Fruit fly (Drosophila melanogaster) whole organism, embryonic: ENCODE results near the gene Ldaf1.

Experiments used
- Atf-2 ChIP-seq: fragments of 200-800 bp; sonication (Bioruptor generic); optimal IDR thresholded peaks from 2 replicates; lab custom pipeline; 2016; ENCODE audit warnings: missing biosample characterization, missing genetic modification characterization
- CG10274 ChIP-seq: fragments of 200-800 bp; sonication (Bioruptor generic); optimal IDR thresholded peaks from 3 replicates; lab custom pipeline; 2017; ENCODE audit warnings: missing biosample characterization, mild to moderate bottlenecking, missing genetic modification characterization
- CG10654 ChIP-seq: fragments of 200-800 bp; sonication (Bioruptor generic); optimal IDR thresholded peaks from 2 replicates; lab custom pipeline; 2016; ENCODE audit warnings: missing biosample characterization, missing genetic modification characterization
- CG11695 ChIP-seq: fragments of 200-800 bp; sonication (Bioruptor generic); IDR thresholded peaks from 3 replicates; pipeline ENCODE4 v1.3.6; 2022; ENCODE audit warnings: missing biosample characterization, missing genetic modification characterization
- CG11723 ChIP-seq: fragments of 200-800 bp; sonication (Bioruptor generic); optimal IDR thresholded peaks from 2 replicates; lab custom pipeline; 2017; ENCODE audit warnings: missing biosample characterization, mild to moderate bottlenecking, missing genetic modification characterization
- CG12391 ChIP-seq: fragments of 200-800 bp; sonication (Bioruptor generic); optimal IDR thresholded peaks from 3 replicates; lab custom pipeline; 2018; ENCODE audit warnings: missing biosample characterization, mild to moderate bottlenecking, missing genetic modification characterization, moderate library complexity
- CG12659 ChIP-seq: fragments of 200-800 bp; sonication (Bioruptor generic); optimal IDR thresholded peaks from 3 replicates; lab custom pipeline; 2017; ENCODE audit warnings: mild to moderate bottlenecking, missing biosample characterization, missing genetic modification reagents, missing genetic modification characterization
- CG13123 ChIP-seq: fragments of 200-800 bp; sonication (Bioruptor generic); optimal IDR thresholded peaks from 2 replicates; lab custom pipeline; 2016; ENCODE audit warnings: missing biosample characterization, missing genetic modification characterization
- CG14860 ChIP-seq: fragments of 200-800 bp; sonication (Bioruptor generic); IDR thresholded peaks from 3 replicates; pipeline ENCODE4 v1.3.6; 2022; ENCODE audit warnings: missing biosample characterization, missing genetic modification characterization; ENCODE audit not compliant: partially characterized antibody
- CG15696 ChIP-seq: fragments of 200-800 bp; sonication (Bioruptor generic); optimal IDR thresholded peaks from 2 replicates; lab custom pipeline; 2019; ENCODE audit warnings: missing biosample characterization, mild to moderate bottlenecking, missing genetic modification characterization, moderate library complexity
- CG1602 ChIP-seq: fragments of 200-800 bp; sonication (Bioruptor generic); optimal IDR thresholded peaks from 3 replicates; lab custom pipeline; 2016; ENCODE audit warnings: missing biosample characterization, missing genetic modification characterization
- CG17186 ChIP-seq: fragments of 200-800 bp; sonication (Bioruptor generic); optimal IDR thresholded peaks from 3 replicates; lab custom pipeline; 2017; ENCODE audit warnings: missing biosample characterization, missing genetic modification reagents, missing genetic modification characterization
- CG17361 ChIP-seq: fragments of 200-800 bp; sonication (Bioruptor generic); IDR thresholded peaks from 3 replicates; pipeline ENCODE4 v1.3.6; 2022; ENCODE audit warnings: missing biosample characterization, missing genetic modification characterization
- CG17385 ChIP-seq: fragments of 200-800 bp; sonication (Bioruptor generic); optimal IDR thresholded peaks from 3 replicates; lab custom pipeline; 2018; ENCODE audit warnings: missing biosample characterization, mild to moderate bottlenecking, missing genetic modification characterization
- CG1832 ChIP-seq: fragments of 200-800 bp; sonication (Bioruptor generic); optimal IDR thresholded peaks from 2 replicates; lab custom pipeline; 2017; ENCODE audit warnings: missing biosample characterization, mild to moderate bottlenecking, missing genetic modification characterization, inconsistent platforms
- CG18764 ChIP-seq: fragments of 200-800 bp; sonication (Bioruptor generic); optimal IDR thresholded peaks from 3 replicates; lab custom pipeline; 2016; ENCODE audit warnings: missing biosample characterization, missing genetic modification characterization
- CG32767 ChIP-seq: fragments of 200-800 bp; sonication (Bioruptor generic); IDR thresholded peaks from 2 replicates; pipeline ENCODE4 v1.3.6; 2022; ENCODE audit warnings: missing biosample characterization, missing genetic modification characterization
- CG33557 ChIP-seq: fragments of 200-800 bp; sonication (Bioruptor generic); optimal IDR thresholded peaks from 2 replicates; lab custom pipeline; 2019; ENCODE audit warnings: missing biosample characterization, mild to moderate bottlenecking, missing genetic modification characterization, moderate library complexity
- CG3407 ChIP-seq: fragments of 200-800 bp; sonication (Bioruptor generic); optimal IDR thresholded peaks from 2 replicates; lab custom pipeline; 2018; ENCODE audit warnings: missing biosample characterization, mild to moderate bottlenecking, missing genetic modification characterization
- CG6683 ChIP-seq: fragments of 200-800 bp; sonication (Bioruptor generic); optimal IDR thresholded peaks from 2 replicates; lab custom pipeline; 2017; ENCODE audit warnings: missing biosample characterization, mild to moderate bottlenecking, missing genetic modification characterization, missing genetic modification reagents
- CG9437 ChIP-seq: fragments of 200-800 bp; sonication (Bioruptor generic); optimal IDR thresholded peaks from 2 replicates; lab custom pipeline; 2018; ENCODE audit warnings: missing biosample characterization, mild to moderate bottlenecking, missing genetic modification characterization
- CoRest ChIP-seq: fragments of 200-800 bp; sonication (Bioruptor generic); optimal IDR thresholded peaks from 3 replicates; lab custom pipeline; 2018; ENCODE audit warnings: missing biosample characterization, mild to moderate bottlenecking, missing genetic modification characterization, moderate library complexity
- Dip2 ChIP-seq: fragments of 200-800 bp; sonication (Bioruptor generic); IDR thresholded peaks from 2 replicates; pipeline ENCODE4 v1.3.6; 2022; ENCODE audit warnings: missing biosample characterization, missing genetic modification characterization
- Fer1 ChIP-seq: fragments of 200-800 bp; sonication (Bioruptor generic); optimal IDR thresholded peaks from 2 replicates; lab custom pipeline; 2017; ENCODE audit warnings: missing biosample characterization, mild to moderate bottlenecking, missing genetic modification characterization
- H15 ChIP-seq: fragments of 200-800 bp; sonication (Bioruptor generic); IDR thresholded peaks from 3 replicates; pipeline ENCODE4 v1.3.6; 2022; ENCODE audit warnings: missing biosample characterization, missing genetic modification characterization
- HmgD ChIP-seq: fragments of 200-800 bp; sonication (Bioruptor generic); optimal IDR thresholded peaks from 3 replicates; lab custom pipeline; 2016; ENCODE audit warnings: missing biosample characterization, missing genetic modification characterization
- Lim3 ChIP-seq: fragments of 200-800 bp; sonication (Bioruptor generic); IDR thresholded peaks from 2 replicates; pipeline ENCODE4 v1.3.6; 2022; ENCODE audit warnings: missing biosample characterization, missing genetic modification characterization
- Mad ChIP-seq: fragments of 200-800 bp; sonication (Bioruptor generic); optimal IDR thresholded peaks from 2 replicates; lab custom pipeline; 2016; ENCODE audit warnings: missing biosample characterization, missing genetic modification characterization
- Neu2 ChIP-seq: fragments of 200-800 bp; sonication (Bioruptor generic); optimal IDR thresholded peaks from 3 replicates; lab custom pipeline; 2016; ENCODE audit warnings: missing biosample characterization, missing genetic modification characterization, borderline replicate concordance
- Side ChIP-seq: fragments of 200-800 bp; sonication (Bioruptor generic); optimal IDR thresholded peaks from 2 replicates; lab custom pipeline; 2016; ENCODE audit warnings: missing biosample characterization, missing genetic modification characterization
- Sox100B ChIP-seq: fragments of 200-800 bp; sonication (Bioruptor generic); optimal IDR thresholded peaks from 3 replicates; lab custom pipeline; 2018; ENCODE audit warnings: missing biosample characterization, mild to moderate bottlenecking, missing genetic modification characterization
- amos ChIP-seq: fragments of 200-800 bp; sonication (Bioruptor generic); IDR thresholded peaks from 2 replicates; pipeline ENCODE4 v1.3.6; 2022; ENCODE audit warnings: missing biosample characterization, missing genetic modification characterization; ENCODE audit not compliant: partially characterized antibody
- aop ChIP-seq: fragments of 200-800 bp; sonication (Bioruptor generic); IDR thresholded peaks from 2 replicates; pipeline ENCODE4 v1.3.6; 2022; ENCODE audit warnings: missing biosample characterization, missing genetic modification characterization
- cas ChIP-seq: fragments of 200-800 bp; sonication (Bioruptor generic); IDR thresholded peaks from 2 replicates; pipeline ENCODE4 v1.3.6; 2022; ENCODE audit warnings: missing biosample characterization, missing genetic modification characterization
- chif ChIP-seq, 2 experiments: fragments of 200-800 bp; sonication (Bioruptor generic); optimal IDR thresholded peaks; 3 replicates each; lab custom pipeline; 2016; ENCODE audit warnings: missing biosample characterization in 2 of 2, missing genetic modification characterization in 2 of 2
- danr ChIP-seq: fragments of 200-800 bp; sonication (Bioruptor generic); IDR thresholded peaks from 2 replicates; pipeline ENCODE4 v1.3.6; 2022; ENCODE audit warnings: missing biosample characterization, missing genetic modification characterization
- dpn ChIP-seq, 2 experiments: fragments of 200-800 bp; sonication (Bioruptor generic); optimal IDR thresholded peaks; 3 replicates each; lab custom pipeline; 2016; ENCODE audit warnings: missing biosample characterization in 2 of 2, missing genetic modification characterization in 2 of 2
- gem ChIP-seq: fragments of 200-800 bp; sonication (Bioruptor generic); optimal IDR thresholded peaks from 2 replicates; lab custom pipeline; 2019; ENCODE audit warnings: missing biosample characterization, mild to moderate bottlenecking, missing genetic modification characterization, moderate library complexity
- gsb-n ChIP-seq: fragments of 200-800 bp; sonication (Bioruptor generic); optimal IDR thresholded peaks from 3 replicates; lab custom pipeline; 2018; ENCODE audit warnings: missing biosample characterization, mild to moderate bottlenecking, missing genetic modification characterization
- jing ChIP-seq: fragments of 200-800 bp; sonication (Bioruptor generic); optimal IDR thresholded peaks from 2 replicates; lab custom pipeline; 2018; ENCODE audit warnings: missing biosample characterization, mild to moderate bottlenecking, missing genetic modification characterization
- lmd ChIP-seq: fragments of 200-800 bp; sonication (Bioruptor generic); IDR thresholded peaks from 2 replicates; pipeline ENCODE4 v1.3.6; 2022; ENCODE audit warnings: missing biosample characterization, missing genetic modification characterization
- p53 ChIP-seq: fragments of 200-800 bp; sonication (Bioruptor generic); optimal IDR thresholded peaks from 2 replicates; lab custom pipeline; 2016; ENCODE audit warnings: missing biosample characterization, missing genetic modification characterization
- peb ChIP-seq: fragments of 200-800 bp; sonication (Bioruptor generic); IDR thresholded peaks from 2 replicates; pipeline ENCODE4 v1.3.6; 2022; ENCODE audit warnings: missing biosample characterization, missing genetic modification characterization
- pnt ChIP-seq: fragments of 200-800 bp; sonication (Bioruptor generic); optimal IDR thresholded peaks from 3 replicates; lab custom pipeline; 2016; ENCODE audit warnings: missing biosample characterization, missing genetic modification characterization
- salm ChIP-seq: fragments of 200-800 bp; sonication (Bioruptor generic); optimal IDR thresholded peaks from 2 replicates; lab custom pipeline; 2018; ENCODE audit warnings: missing biosample characterization, mild to moderate bottlenecking, missing genetic modification characterization
- sim ChIP-seq: fragments of 200-800 bp; sonication (Bioruptor generic); IDR thresholded peaks from 2 replicates; pipeline ENCODE4 v1.3.6; 2022; ENCODE audit warnings: missing biosample characterization, missing genetic modification characterization
- slbo ChIP-seq: fragments of 200-800 bp; sonication (Bioruptor generic); IDR thresholded peaks from 2 replicates; pipeline ENCODE4 v1.3.6; 2022; ENCODE audit warnings: missing biosample characterization, missing genetic modification characterization
- slou ChIP-seq: fragments of 200-800 bp; sonication (Bioruptor generic); optimal IDR thresholded peaks from 3 replicates; lab custom pipeline; 2016; ENCODE audit warnings: missing biosample characterization, missing genetic modification characterization
- tna ChIP-seq: fragments of 200-800 bp; sonication (Bioruptor generic); IDR thresholded peaks from 2 replicates; pipeline ENCODE4 v1.3.6; 2022; ENCODE audit warnings: missing biosample characterization, missing genetic modification characterization; ENCODE audit not compliant: partially characterized antibody
- usp ChIP-seq: fragments of >200 bp; optimal IDR thresholded peaks from 2 replicates; lab custom pipeline; 2017; ENCODE audit warnings: missing biosample characterization, missing genetic modification characterization
- vfl ChIP-seq: fragments of 200-800 bp; sonication (Bioruptor generic); optimal IDR thresholded peaks from 2 replicates; lab custom pipeline; 2016; ENCODE audit warnings: missing biosample characterization, missing genetic modification characterization
- yki ChIP-seq: fragments of >200 bp; optimal IDR thresholded peaks from 3 replicates; lab custom pipeline; 2018

Gene Ldaf1

dm6 chrX:1858867-1859266 is 42.8 kb downstream of the Ldaf1 start, which contains the start of gene Lamtor5 (continued):
- TF ChIP-seq peb (GFP tag; lab: Robert Waterston, UW) = no peak
- no peak for TF ChIP-seq CG9437 (GFP tag; lab: Kevin White, UChicago)
- TF ChIP-seq CG3407 (GFP tag; lab: Kevin White, UChicago) = no peak
- no peak for TF ChIP-seq sim (GFP tag; lab: Robert Waterston, UW)
- no peak for TF ChIP-seq CG11723 (GFP tag; lab: Kevin White, UChicago)
- TF ChIP-seq Neu2 (GFP tag; lab: Kevin White, UChicago) = no peak
- TF ChIP-seq Atf-2 (GFP tag; lab: Kevin White, UChicago) = no peak
- TF ChIP-seq aop (GFP tag; lab: Robert Waterston, UW) = no peak
- no peak for TF ChIP-seq yki
- peak; percentile 49 for TF ChIP-seq vfl (GFP tag; lab: Kevin White, UChicago)
- peak; percentile 33 for TF ChIP-seq CG17385 (GFP tag; lab: Kevin White, UChicago)
- TF ChIP-seq lmd (GFP tag; lab: Robert Waterston, UW) = peak; percentile 50; the same call in 1 of the 2 replicates
- TF ChIP-seq salm (tag; lab: Kevin White, UChicago) = no peak
- no peak for TF ChIP-seq CG18764
- no peak for TF ChIP-seq CG1602 (GFP tag; lab: Kevin White, UChicago)
- TF ChIP-seq p53 (GFP tag; lab: Kevin White, UChicago) = no peak
- no peak for TF ChIP-seq CG17186 (GFP tag; lab: Kevin White, UChicago)
- TF ChIP-seq Sox100B (GFP tag; lab: Kevin White, UChicago) = no peak
- no peak for TF ChIP-seq CG33557 (GFP tag; lab: Kevin White, UChicago)
- TF ChIP-seq CG15696 (tag; lab: Kevin White, UChicago) = peak; percentile 15
- peak; percentile 68 for TF ChIP-seq gem (tag; lab: Kevin White, UChicago)
- no peak for TF ChIP-seq Side (GFP tag; lab: Kevin White, UChicago)
- TF ChIP-seq Dip2 (GFP tag; lab: Robert Waterston, UW) = no peak
- TF ChIP-seq H15 (GFP tag; lab: Robert Waterston, UW) = no peak
- peak; percentile 7; the same call in 1 of the 2 replicates for TF ChIP-seq cas (GFP tag; lab: Robert Waterston, UW)
- TF ChIP-seq pnt (GFP tag; lab: Kevin White, UChicago) = no peak
- peak; percentile 47; the same call in 1 of the 2 replicates for TF ChIP-seq amos (GFP tag; lab: Robert Waterston, UW)
- peak; percentile 38; the same call in 1 of the 3 replicates for TF ChIP-seq CG11695 (GFP tag; lab: Robert Waterston, UW)
- TF ChIP-seq CG12391 (tag; lab: Kevin White, UChicago) = peak; percentile 59
- TF ChIP-seq CG6683 = no peak
- no peak for TF ChIP-seq CG14860 (GFP tag; lab: Robert Waterston, UW)
- TF ChIP-seq CG12659 (GFP tag; lab: Kevin White, UChicago) = peak; percentile 61
- TF ChIP-seq chif (GFP tag; optimal IDR thresholded peaks at IDR 0.05; lab: Kevin White, UChicago) = peak in 1 of 2 experiments; percentile 37
- TF ChIP-seq jing (GFP tag; lab: Kevin White, UChicago) = no peak
- TF ChIP-seq usp = no peak
- TF ChIP-seq tna = no peak
- no peak for TF ChIP-seq HmgD (GFP tag; lab: Kevin White, UChicago)
- TF ChIP-seq slbo (GFP tag; lab: Robert Waterston, UW) = peak; percentile 73
- TF ChIP-seq CG13123 (GFP tag; lab: Kevin White, UChicago) = no peak
- TF ChIP-seq CoRest (tag; lab: Kevin White, UChicago) = peak; percentile 31
- TF ChIP-seq CG1832 = no peak
- peak; percentile 10 for TF ChIP-seq Mad (GFP tag; lab: Kevin White, UChicago)
- peak; percentile 12 for TF ChIP-seq slou (GFP tag; lab: Kevin White, UChicago)
- peak; percentile 55 for TF ChIP-seq Fer1
- no peak for TF ChIP-seq danr (GFP tag; lab: Robert Waterston, UW)
- TF ChIP-seq gsb-n (tag; lab: Kevin White, UChicago) = no peak
- TF ChIP-seq Lim3 (GFP tag; lab: Robert Waterston, UW) = no peak
- no peak for TF ChIP-seq CG10654
- TF ChIP-seq CG10274 (GFP tag; lab: Kevin White, UChicago) = no peak
- peak; percentile 38 to 44 for TF ChIP-seq dpn (GFP tag; optimal IDR thresholded peaks at IDR 0.05; lab: Kevin White, UChicago)
- TF ChIP-seq CG17361 = peak; percentile 43; the same call in 1 of the 3 replicates
- TF ChIP-seq CG32767 (GFP tag; lab: Robert Waterston, UW) = no peak
